Fruit fly (Drosophila melanogaster) whole organism, prepupa: ENCODE data around the gene Ptp10D.
A peak's percentile ranks its signal among the peaks of the same experiment; 100 is the strongest.

Source experiments
- Blimp-1 ChIP-seq: fragments of 200-800 bp; sonication (Bioruptor generic); optimal IDR thresholded peaks from 3 replicates; lab custom pipeline; 2017; ENCODE audit warnings: missing biosample characterization, missing genetic modification characterization, mild to moderate bottlenecking, moderate library complexity, missing genetic modification reagents
- CG10631 ChIP-seq: fragments of 200-800 bp; sonication (Bioruptor generic); optimal IDR thresholded peaks from 2 replicates; lab custom pipeline; 2016; ENCODE audit warnings: missing biosample characterization, missing genetic modification characterization
- CG10669 ChIP-seq: fragments of 200-800 bp; sonication (Bioruptor generic); optimal IDR thresholded peaks from 3 replicates; lab custom pipeline; 2018; ENCODE audit warnings: missing biosample characterization, mild to moderate bottlenecking, missing genetic modification characterization, moderate library complexity
- CG11294 ChIP-seq: fragments of 200-800 bp; sonication (Bioruptor generic); IDR thresholded peaks from 2 replicates; pipeline ENCODE4 v1.3.6; 2022; ENCODE audit warnings: missing biosample characterization, missing genetic modification characterization
- CG11762 ChIP-seq: fragments of 200-800 bp; sonication (Bioruptor generic); optimal IDR thresholded peaks from 3 replicates; lab custom pipeline; 2016; ENCODE audit warnings: missing biosample characterization, missing genetic modification characterization; ENCODE audit not compliant: insufficient read depth
- CG16779 ChIP-seq: fragments of 200-800 bp; sonication (Bioruptor generic); optimal IDR thresholded peaks from 3 replicates; lab custom pipeline; 2017; ENCODE audit warnings: missing biosample characterization, mild to moderate bottlenecking, missing genetic modification characterization
- CG3032 ChIP-seq: fragments of 200-800 bp; optimal IDR thresholded peaks from 2 replicates; lab custom pipeline; 2019; ENCODE audit warnings: missing biosample characterization, mild to moderate bottlenecking, missing genetic modification characterization, moderate library complexity
- CG31627 ChIP-seq: fragments of 200-800 bp; sonication (Bioruptor generic); optimal IDR thresholded peaks from 3 replicates; lab custom pipeline; 2016; ENCODE audit warnings: missing biosample characterization, missing genetic modification characterization
- CG32006 ChIP-seq: fragments of 200-800 bp; sonication (Bioruptor generic); optimal IDR thresholded peaks from 3 replicates; lab custom pipeline; 2017; ENCODE audit warnings: missing biosample characterization, mild to moderate bottlenecking, missing genetic modification characterization
- CG3919 ChIP-seq: fragments of 200-800 bp; sonication (Bioruptor generic); optimal IDR thresholded peaks from 3 replicates; lab custom pipeline; 2016; ENCODE audit warnings: missing biosample characterization, missing genetic modification characterization
- CG4318 ChIP-seq: fragments of 200-800 bp; sonication (Bioruptor generic); optimal IDR thresholded peaks from 3 replicates; lab custom pipeline; 2017; ENCODE audit warnings: missing biosample characterization, mild to moderate bottlenecking, missing genetic modification characterization
- CG6163 ChIP-seq: fragments of 200-800 bp; sonication (Bioruptor generic); IDR thresholded peaks from 3 replicates; pipeline ENCODE4 v1.3.6; 2022; ENCODE audit warnings: missing biosample characterization, missing genetic modification characterization
- CG6792 ChIP-seq: fragments of 200-800 bp; sonication (Bioruptor generic); optimal IDR thresholded peaks from 3 replicates; lab custom pipeline; 2016; ENCODE audit warnings: missing biosample characterization, missing genetic modification characterization
- CG6808 ChIP-seq: fragments of 200-800 bp; sonication (Bioruptor generic); optimal IDR thresholded peaks from 3 replicates; lab custom pipeline; 2017; ENCODE audit warnings: missing biosample characterization, missing genetic modification characterization, mild to moderate bottlenecking, moderate library complexity, missing genetic modification reagents
- CG7368 ChIP-seq: fragments of 200-800 bp; sonication (Bioruptor generic); optimal IDR thresholded peaks from 3 replicates; lab custom pipeline; 2016; ENCODE audit warnings: missing biosample characterization, missing genetic modification characterization
- CG8319 ChIP-seq: fragments of 200-800 bp; sonication (Bioruptor generic); optimal IDR thresholded peaks from 3 replicates; lab custom pipeline; 2016; ENCODE audit warnings: missing biosample characterization, missing genetic modification characterization
- CG8632 ChIP-seq: fragments of 200-800 bp; sonication (Bioruptor generic); optimal IDR thresholded peaks from 3 replicates; lab custom pipeline; 2016; ENCODE audit warnings: missing biosample characterization, missing genetic modification characterization
- CG9139 ChIP-seq: fragments of 200-800 bp; sonication (Bioruptor generic); optimal IDR thresholded peaks from 3 replicates; lab custom pipeline; 2017; ENCODE audit warnings: missing biosample characterization, mild to moderate bottlenecking, missing genetic modification characterization
- Eip75B ChIP-seq: fragments of 200-800 bp; sonication (Bioruptor generic); optimal IDR thresholded peaks from 3 replicates; lab custom pipeline; 2016; ENCODE audit warnings: missing biosample characterization, missing genetic modification characterization
- Eip78C ChIP-seq: fragments of 200-800 bp; sonication (Bioruptor generic); peaks from one replicate; lab custom pipeline; 2016; ENCODE audit warnings: missing biosample characterization, missing genetic modification characterization
- Eip93F ChIP-seq: fragments of 200-800 bp; sonication (Bioruptor generic); optimal IDR thresholded peaks from 2 replicates; lab custom pipeline; 2016; ENCODE audit warnings: missing biosample characterization, mild to moderate bottlenecking, missing genetic modification characterization
- Ets21C ChIP-seq: fragments of 200-800 bp; sonication (Bioruptor generic); optimal IDR thresholded peaks from 3 replicates; lab custom pipeline; 2016; ENCODE audit warnings: missing biosample characterization, missing genetic modification characterization
- Ets96B ChIP-seq: fragments of 200-800 bp; optimal IDR thresholded peaks from 2 replicates; lab custom pipeline; 2019; ENCODE audit warnings: missing biosample characterization, mild to moderate bottlenecking, missing genetic modification characterization, moderate library complexity
- Gug ChIP-seq: fragments of 200-800 bp; sonication (Bioruptor generic); IDR thresholded peaks from 2 replicates; pipeline ENCODE4 v1.3.6; 2022; ENCODE audit warnings: missing biosample characterization, missing genetic modification characterization
- Hr38 ChIP-seq: sonication (Bioruptor generic); optimal IDR thresholded peaks from 2 replicates; lab custom pipeline; 2016; ENCODE audit warnings: missing biosample characterization, missing genetic modification characterization
- Hr39 ChIP-seq: fragments of 200-800 bp; sonication (Bioruptor generic); optimal IDR thresholded peaks from 2 replicates; lab custom pipeline; 2016; ENCODE audit warnings: missing biosample characterization, missing genetic modification characterization
- Hr4 ChIP-seq: fragments of 200-800 bp; sonication (Bioruptor generic); optimal IDR thresholded peaks from 3 replicates; lab custom pipeline; 2016; ENCODE audit warnings: missing biosample characterization, missing genetic modification characterization
- Lpt ChIP-seq: fragments of 200-800 bp; sonication (Bioruptor generic); optimal IDR thresholded peaks from 3 replicates; lab custom pipeline; 2016; ENCODE audit warnings: missing biosample characterization, missing genetic modification characterization
- Met ChIP-seq: fragments of 200-800 bp; sonication (Bioruptor generic); optimal IDR thresholded peaks from 3 replicates; lab custom pipeline; 2016; ENCODE audit warnings: missing biosample characterization, missing genetic modification characterization
- OdsH ChIP-seq: fragments of 200-800 bp; sonication (Bioruptor generic); optimal IDR thresholded peaks from 3 replicates; lab custom pipeline; 2016; ENCODE audit warnings: missing biosample characterization, missing genetic modification characterization
- Smox ChIP-seq: fragments of 200-800 bp; sonication (Bioruptor generic); optimal IDR thresholded peaks from 3 replicates; lab custom pipeline; 2016; ENCODE audit warnings: missing biosample characterization, missing genetic modification characterization
- Sox102F ChIP-seq: fragments of 200-800 bp; sonication (Bioruptor generic); optimal IDR thresholded peaks from 2 replicates; lab custom pipeline; 2016; ENCODE audit warnings: missing biosample characterization, mild to moderate bottlenecking, missing genetic modification characterization
- Sox14 ChIP-seq: fragments of 200-800 bp; sonication (Bioruptor generic); optimal IDR thresholded peaks from 3 replicates; lab custom pipeline; 2016; ENCODE audit warnings: missing biosample characterization, missing genetic modification characterization
- Sox15 ChIP-seq: fragments of 200-800 bp; sonication (Bioruptor generic); optimal IDR thresholded peaks from 3 replicates; lab custom pipeline; 2016; ENCODE audit warnings: missing biosample characterization, missing genetic modification characterization
- achi ChIP-seq: fragments of 200-800 bp; sonication (Bioruptor generic); optimal IDR thresholded peaks from 3 replicates; lab custom pipeline; 2016; ENCODE audit warnings: missing biosample characterization, missing genetic modification characterization
- cyc ChIP-seq: fragments of 200-800 bp; sonication (Bioruptor generic); optimal IDR thresholded peaks from 3 replicates; lab custom pipeline; 2016; ENCODE audit warnings: missing biosample characterization, missing genetic modification characterization
- dac ChIP-seq: fragments of 200-800 bp; sonication (Bioruptor generic); optimal IDR thresholded peaks from 2 replicates; lab custom pipeline; 2017; ENCODE audit warnings: missing biosample characterization, mild to moderate bottlenecking, missing genetic modification characterization
- dsx ChIP-seq: fragments of 200-800 bp; optimal IDR thresholded peaks from 3 replicates; lab custom pipeline; 2019; ENCODE audit warnings: missing biosample characterization, mild to moderate bottlenecking, missing genetic modification characterization, moderate library complexity; ENCODE audit not compliant: poor library complexity, severe bottlenecking
- eg ChIP-seq: fragments of 200-800 bp; sonication (Bioruptor generic); IDR thresholded peaks from 3 replicates; pipeline ENCODE4 v1.3.6; 2022; ENCODE audit warnings: missing biosample characterization, missing genetic modification characterization
- esn ChIP-seq: fragments of 200-800 bp; sonication (Bioruptor generic); optimal IDR thresholded peaks from 2 replicates; lab custom pipeline; 2016; ENCODE audit warnings: missing biosample characterization, mild to moderate bottlenecking, missing genetic modification characterization, moderate library complexity
- fd59A ChIP-seq: fragments of 200-800 bp; sonication (Bioruptor generic); optimal IDR thresholded peaks from 2 replicates; lab custom pipeline; 2017; ENCODE audit warnings: missing biosample characterization, mild to moderate bottlenecking, missing genetic modification characterization, missing genetic modification reagents
- fd85E ChIP-seq: fragments of 200-800 bp; sonication (Bioruptor generic); optimal IDR thresholded peaks from 3 replicates; lab custom pipeline; 2016; ENCODE audit warnings: missing biosample characterization, missing genetic modification characterization
- fkh ChIP-seq: fragments of 200-800 bp; sonication (Bioruptor generic); optimal IDR thresholded peaks from 3 replicates; lab custom pipeline; 2017; ENCODE audit warnings: missing biosample characterization, mild to moderate bottlenecking, missing genetic modification characterization, moderate library complexity
- lz ChIP-seq: fragments of 200-800 bp; sonication (Bioruptor generic); optimal IDR thresholded peaks from 3 replicates; lab custom pipeline; 2016; ENCODE audit warnings: missing biosample characterization, missing genetic modification characterization
- net ChIP-seq: fragments of 200-800 bp; sonication (Bioruptor generic); optimal IDR thresholded peaks from 3 replicates; lab custom pipeline; 2016; ENCODE audit warnings: missing biosample characterization, missing genetic modification characterization
- salr ChIP-seq, 2 experiments: fragments of 200-800 bp; sonication (Bioruptor generic); optimal IDR thresholded peaks; 3 replicates each; lab custom pipeline; 2016 to 2018; ENCODE audit warnings: missing biosample characterization in 2 of 2, missing genetic modification characterization in 2 of 2, mild to moderate bottlenecking in 1 of 2
- spab ChIP-seq: fragments of 200-800 bp; sonication (Bioruptor generic); optimal IDR thresholded peaks from 2 replicates; lab custom pipeline; 2017; ENCODE audit warnings: missing biosample characterization, mild to moderate bottlenecking, missing genetic modification characterization, missing genetic modification reagents
- ss ChIP-seq, 2 experiments: fragments of 200-800 bp; sonication (Bioruptor generic); optimal IDR thresholded peaks; 2 replicates in 1 of 2; 3 replicates in 1 of 2; lab custom pipeline; 2017 to 2018; ENCODE audit warnings: mild to moderate bottlenecking in 2 of 2, missing biosample characterization in 2 of 2, missing genetic modification characterization in 2 of 2, moderate library complexity in 1 of 2
- vri ChIP-seq: fragments of 200-800 bp; sonication (Bioruptor generic); optimal IDR thresholded peaks from 3 replicates; lab custom pipeline; 2016; ENCODE audit warnings: missing biosample characterization, mild to moderate bottlenecking, missing genetic modification characterization

Ptp10D gene

DNA sequence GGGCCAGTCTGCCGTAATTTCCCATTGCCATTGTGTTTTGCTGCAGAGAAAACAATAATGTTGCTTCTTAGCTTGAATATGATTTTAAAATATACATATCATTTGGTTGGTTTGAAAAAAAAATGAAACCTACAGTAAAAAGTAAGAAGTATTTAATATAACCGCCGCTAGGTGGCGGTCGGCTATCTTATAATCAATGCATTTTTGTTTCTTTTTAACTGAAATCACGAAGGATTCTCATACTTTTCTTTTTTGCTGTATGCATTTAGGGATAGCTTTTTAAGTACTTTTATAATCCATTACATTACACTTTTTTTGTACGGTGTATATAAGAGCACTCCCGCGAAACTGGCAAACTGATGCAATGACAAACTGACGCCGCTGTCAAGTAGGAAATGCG is 29.6 kb downstream of the Ptp10D start (continued):
- TF ChIP-seq CG11762 (no peak), Blimp-1 (GFP tag; lab: Kevin White, UChicago) (no peak), dsx (GFP tag; lab: Kevin White, UChicago) (no peak), Hr38 (GFP tag; lab: Kevin White, UChicago) (no peak), CG6808 (GFP tag; lab: Kevin White, UChicago) (no peak), Hr4 (GFP tag; lab: Kevin White, UChicago) (peak; percentile 40), Sox15 (GFP tag; lab: Kevin White, UChicago) (no peak), dac (GFP tag; lab: Kevin White, UChicago) (no peak), fd59A (GFP tag; lab: Kevin White, UChicago) (no peak), lz (GFP tag; lab: Kevin White, UChicago) (no peak), net (GFP tag; lab: Kevin White, UChicago) (no peak), CG32006 (GFP tag; lab: Kevin White, UChicago) (peak; percentile 59), salr (GFP tag; optimal IDR thresholded peaks at IDR 0.05; lab: Kevin White, UChicago) (no peak), fd85E (no peak), spab (GFP tag; lab: Kevin White, UChicago) (no peak), CG3919 (GFP tag; lab: Kevin White, UChicago) (peak; percentile 5), CG31627 (no peak), vri (no peak), Eip93F (GFP tag; lab: Kevin White, UChicago) (no peak), Sox102F (no peak), eg (GFP tag; lab: Robert Waterston, UW) (0 out of 3 replicates have a peak, but pooled peaks have one; percentile 13), fkh (GFP tag; lab: Kevin White, UChicago) (no peak), CG10631 (GFP tag; lab: Kevin White, UChicago) (no peak), esn (GFP tag; lab: Kevin White, UChicago) (peak; percentile 4), ss (GFP tag; optimal IDR thresholded peaks at IDR 0.05; lab: Kevin White, UChicago) (no peak), Ets21C (GFP tag; lab: Kevin White, UChicago) (no peak), CG6163 (GFP tag; lab: Robert Waterston, UW) (0 out of 3 replicates have a peak, but pooled peaks have one; percentile 21), CG6792 (GFP tag; lab: Kevin White, UChicago) (no peak), CG11294 (GFP tag; lab: Robert Waterston, UW) (no peak), Smox (no peak), CG9139 (GFP tag; lab: Kevin White, UChicago) (no peak), achi (peak; percentile 9), Gug (GFP tag; lab: Robert Waterston, UW) (no peak)

DNA sequence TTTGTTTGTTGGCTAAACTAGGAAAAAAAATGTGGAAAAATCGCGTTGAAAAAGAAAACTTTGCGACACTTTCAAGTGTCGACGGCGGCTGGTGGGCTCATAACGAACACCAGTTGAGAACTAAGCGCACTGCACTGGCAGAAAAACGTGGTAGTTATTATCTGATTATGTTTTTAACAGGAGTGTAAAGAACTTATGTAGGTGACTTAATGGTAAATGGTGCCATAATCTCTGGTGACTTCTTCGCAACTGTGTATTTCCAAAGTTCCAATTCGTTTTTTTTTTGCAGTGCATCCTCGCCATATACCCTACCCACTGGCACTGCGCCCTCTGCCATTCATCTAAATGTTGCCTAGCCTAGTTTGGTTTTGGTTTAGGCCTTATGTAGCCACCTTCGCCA is 31.2 kb downstream of the Ptp10D start:
- TF ChIP-seq CG8632 (GFP tag; lab: Kevin White, UChicago) (no peak), Eip75B (GFP tag; lab: Kevin White, UChicago) (peak; percentile 5), CG32006 (GFP tag; lab: Kevin White, UChicago) (peak; percentile 81), Ets96B (tag; lab: Kevin White, UChicago) (no peak), Sox102F (no peak), CG11294 (GFP tag; lab: Robert Waterston, UW) (peak; percentile 33; the same call in 1 of the 2 replicates), CG16779 (tag; lab: Kevin White, UChicago) (no peak), fd59A (GFP tag; lab: Kevin White, UChicago) (peak; percentile 11), CG8319 (GFP tag; lab: Kevin White, UChicago) (no peak), CG9139 (GFP tag; lab: Kevin White, UChicago) (no peak), Sox14 (peak; percentile 0), CG10669 (GFP tag; lab: Kevin White, UChicago) (peak; percentile 9), CG11762 (peak; percentile 19), Blimp-1 (GFP tag; lab: Kevin White, UChicago) (no peak), Gug (GFP tag; lab: Robert Waterston, UW) (peak; percentile 70), Met (peak; percentile 50), fd85E (no peak), Hr4 (GFP tag; lab: Kevin White, UChicago) (peak; percentile 78), CG7368 (GFP tag; lab: Kevin White, UChicago) (no peak), Eip78C (GFP tag; lab: Kevin White, UChicago) (peak; percentile 77), Sox15 (GFP tag; lab: Kevin White, UChicago) (no peak), eg (GFP tag; lab: Robert Waterston, UW) (peak; percentile 76), Lpt (peak; percentile 62), CG3032 (tag; lab: Kevin White, UChicago) (no peak), cyc (GFP tag; lab: Kevin White, UChicago) (no peak), CG4318 (peak; percentile 70), OdsH (GFP tag; lab: Kevin White, UChicago) (peak; percentile 45), Hr39 (GFP tag; lab: Kevin White, UChicago) (no peak)
